Worm (Caenorhabditis elegans) whole organism, L2 larva: ENCODE data around the gene T24C2.3.

Experiments
- aly-2 ChIP-seq: fragments of 150-350 bp; optimal IDR thresholded peaks from 2 replicates; lab custom pipeline; 2014; ENCODE audit warnings: missing biosample characterization, missing genetic modification characterization
- ceh-82 ChIP-seq: fragments of 150-350 bp; optimal IDR thresholded peaks from 2 replicates; lab custom pipeline; 2014; ENCODE audit warnings: missing biosample characterization, missing genetic modification characterization
- fos-1 ChIP-seq: fragments of 150-350 bp; optimal IDR thresholded peaks from 2 replicates; lab custom pipeline; 2014; ENCODE audit warnings: missing biosample characterization, missing genetic modification characterization
- lin-11 ChIP-seq: fragments of 150-350 bp; sonication (generic microtip); optimal IDR thresholded peaks from 2 replicates; lab custom pipeline; 2014; ENCODE audit warnings: missing biosample characterization, missing genetic modification characterization, inconsistent platforms, mixed read lengths
- lin-39 ChIP-seq: fragments of 150-350 bp; optimal IDR thresholded peaks from 2 replicates; lab custom pipeline; 2014; ENCODE audit warnings: missing biosample characterization, missing genetic modification reagents, missing genetic modification characterization
- nhr-23 ChIP-seq: fragments of 150-350 bp; optimal IDR thresholded peaks from 2 replicates; lab custom pipeline; 2014; ENCODE audit warnings: missing biosample characterization, missing genetic modification reagents, missing genetic modification characterization
- nhr-25 ChIP-seq: fragments of 150-350 bp; sonication (generic microtip); optimal IDR thresholded peaks from 3 replicates; lab custom pipeline; 2014; ENCODE audit warnings: missing biosample characterization, missing genetic modification characterization
- nhr-77 ChIP-seq: fragments of 150-350 bp; optimal IDR thresholded peaks from 2 replicates; lab custom pipeline; 2014; ENCODE audit warnings: missing biosample characterization, missing genetic modification characterization
- skn-1 ChIP-seq: sonication (generic microtip); optimal IDR thresholded peaks from 2 replicates; lab custom pipeline; 2017; ENCODE audit warnings: missing biosample characterization, missing genetic modification characterization
- unc-55 ChIP-seq: fragments of 150-350 bp; sonication (generic microtip); optimal IDR thresholded peaks from 3 replicates; lab custom pipeline; 2014; ENCODE audit warnings: missing biosample characterization, missing genetic modification reagents, missing genetic modification characterization

ce11 chrX:14510358-14510757 is 33.0 kb upstream of the T24C2.3 start:
- TF ChIP-seq aly-2, result no peak
- no peak for TF ChIP-seq lin-39
- TF ChIP-seq nhr-25, result no peak
- no peak for TF ChIP-seq fos-1 (tag; lab: Kevin White, UChicago)
- TF ChIP-seq nhr-77 (tag; lab: Kevin White, UChicago), result no peak
- TF ChIP-seq unc-55 (GFP tag; lab: Kevin White, UChicago), result no peak
- TF ChIP-seq ceh-82 (tag; lab: Kevin White, UChicago), result no peak
- TF ChIP-seq lin-11 (tag; lab: Kevin White, UChicago), result no peak
- TF ChIP-seq nhr-23, result no peak
- TF ChIP-seq skn-1, result no peak
